Fruit fly (Drosophila melanogaster): Measurements from ENCODE around the gene cdm.

cdm gene

dm6 chr3R:18168398-18168797 is 14.9 kb downstream of the cdm start (continued):
- peak; percentile 27 for TF ChIP-seq D19B (GFP tag; optimal IDR thresholded peaks at IDR 0.05)
- no peak for TF ChIP-seq pb (GFP tag; optimal IDR thresholded peaks at IDR 0.05)
- no peak for TF ChIP-seq CG2129 (GFP tag; IDR thresholded peaks at IDR 0.05; ENCODE audit: partially characterized antibody)
- TF ChIP-seq pan (optimal IDR thresholded peaks at IDR 0.05), result no peak
- TF ChIP-seq pan (GFP tag; optimal IDR thresholded peaks at IDR 0.05 in 1 of 2, IDR thresholded peaks at IDR 0.05 in 1 of 2), result peak in 1 of 2 experiments; percentile 27
- peak; percentile 56 for TF ChIP-seq CTCF (GFP tag; optimal IDR thresholded peaks at IDR 0.05)
- TF ChIP-seq dmrt11E (tag; optimal IDR thresholded peaks at IDR 0.05), result no peak
- TF ChIP-seq CG11398 (GFP tag; optimal IDR thresholded peaks at IDR 0.05), result no peak
- TF ChIP-seq Taf1 (GFP tag; IDR thresholded peaks at IDR 0.05), result 0 out of 2 replicates have a peak, but pooled peaks have one; percentile 7
- no peak for TF ChIP-seq Adf1 (GFP tag; IDR thresholded peaks at IDR 0.05)
- peak; percentile 23 for TF ChIP-seq CG7839 (tag; optimal IDR thresholded peaks at IDR 0.05)
- peak; percentile 47; the same call in 1 of the 4 replicates for TF ChIP-seq Dll (GFP tag; IDR thresholded peaks at IDR 0.05; ENCODE audit: partially characterized antibody)
- TF ChIP-seq esg (GFP tag; conservative IDR thresholded peaks at IDR 0.05), result no peak
- TF ChIP-seq CG3838 (GFP tag; optimal IDR thresholded peaks at IDR 0.05), result no peak
- 0 out of 3 replicates have a peak, but pooled peaks have one; percentile 8 for TF ChIP-seq so (GFP tag; IDR thresholded peaks at IDR 0.05)
- TF ChIP-seq CoRest (tag; optimal IDR thresholded peaks at IDR 0.05), result peak; percentile 39
- TF ChIP-seq CG17328 (GFP tag; IDR thresholded peaks at IDR 0.05), result no peak
- TF ChIP-seq ro (GFP tag; IDR thresholded peaks at IDR 0.05), result no peak
- no peak for TF ChIP-seq D (optimal IDR thresholded peaks at IDR 0.05)
- TF ChIP-seq D (GFP tag; optimal IDR thresholded peaks at IDR 0.05), result no peak
- TF ChIP-seq tap (tag; optimal IDR thresholded peaks at IDR 0.05), result no peak
- peak; percentile 7 for TF ChIP-seq ATbp (GFP tag; optimal IDR thresholded peaks at IDR 0.05)
- TF ChIP-seq phol (tag; optimal IDR thresholded peaks at IDR 0.05), result peak; percentile 85
- TF ChIP-seq p53 (GFP tag; optimal IDR thresholded peaks at IDR 0.05), result no peak
- TF ChIP-seq gt (GFP tag; IDR thresholded peaks at IDR 0.05), result no peak
- TF ChIP-seq CG18764 (GFP tag; optimal IDR thresholded peaks at IDR 0.05), result no peak
- TF ChIP-seq tup (GFP tag; optimal IDR thresholded peaks at IDR 0.05), result no peak
- no peak for TF ChIP-seq bcd (GFP tag; optimal IDR thresholded peaks at IDR 0.05)
- peak; percentile 15; the same call in 1 of the 2 replicates for TF ChIP-seq CG14014 (GFP tag; IDR thresholded peaks at IDR 0.05)
- TF ChIP-seq CG13624 (GFP tag; optimal IDR thresholded peaks at IDR 0.05), result peak; percentile 10
- TF ChIP-seq pho (GFP tag; optimal IDR thresholded peaks at IDR 0.05), result peak; percentile 1
- TF ChIP-seq cas (GFP tag; IDR thresholded peaks at IDR 0.05), result no peak
- peak; percentile 2 for TF ChIP-seq CG1603 (tag; optimal IDR thresholded peaks at IDR 0.05)
- no peak for TF ChIP-seq eyg (GFP tag; optimal IDR thresholded peaks at IDR 0.05)
- TF ChIP-seq CG17361 (GFP tag; IDR thresholded peaks at IDR 0.05), result 0 out of 3 replicates have a peak, but pooled peaks have one; percentile 5
- TF ChIP-seq NC2β (GFP tag; optimal IDR thresholded peaks at IDR 0.05), result no peak
- peak; percentile 43 for TF ChIP-seq hbn (GFP tag; IDR thresholded peaks at IDR 0.05; ENCODE audit: partially characterized antibody)
- peak; percentile 58 for TF ChIP-seq CG2120 (GFP tag; optimal IDR thresholded peaks at IDR 0.05)
- peak; percentile 36 for TF ChIP-seq CG4328 (GFP tag; optimal IDR thresholded peaks at IDR 0.05)
- no peak for TF ChIP-seq CG7271 (tag; optimal IDR thresholded peaks at IDR 0.05)
- peak; percentile 47 for TF ChIP-seq Nf-YC (tag; optimal IDR thresholded peaks at IDR 0.05)
- no peak for TF ChIP-seq nerfin-1 (tag; optimal IDR thresholded peaks at IDR 0.05)
- peak; percentile 62 for TF ChIP-seq vvl (GFP tag; IDR thresholded peaks at IDR 0.05)
- TF ChIP-seq Dref (GFP tag; IDR thresholded peaks at IDR 0.05), result peak; percentile 27; the same call in 1 of the 2 replicates
- no peak for TF ChIP-seq tna (GFP tag; IDR thresholded peaks at IDR 0.05; ENCODE audit: partially characterized antibody)
- TF ChIP-seq Dip3 (GFP tag; optimal IDR thresholded peaks at IDR 0.05), result peak; percentile 21
- no peak for TF ChIP-seq CG12744 (GFP tag; optimal IDR thresholded peaks at IDR 0.05)
- peak; percentile 56 for TF ChIP-seq CG2678 (tag; optimal IDR thresholded peaks at IDR 0.05)
- peak; percentile 34 for TF ChIP-seq her (GFP tag; optimal IDR thresholded peaks at IDR 0.05)
- peak; percentile 49; the same call in 1 of the 3 replicates for TF ChIP-seq Dbx (GFP tag; IDR thresholded peaks at IDR 0.05)
- no peak for TF ChIP-seq CG42726 (GFP tag; IDR thresholded peaks at IDR 0.05; ENCODE audit: partially characterized antibody)
- TF ChIP-seq CG8944 (GFP tag; optimal IDR thresholded peaks at IDR 0.05), result no peak
